Fruit fly (Drosophila melanogaster) whole organism, larva: ENCODE results near the gene CG1764.

Source experiments
- noc ChIP-seq: fragments of 200-800 bp; sonication (Bioruptor generic); optimal IDR thresholded peaks from 3 replicates; lab custom pipeline; 2019; ENCODE audit warnings: missing biosample characterization, mild to moderate bottlenecking, missing genetic modification characterization, moderate library complexity

CG1764 gene

dm6 chrX:13302315-13302614 lies at the start of gene CG1764:
Gene CG1764 (minus strand): TSS chrX:13302415.
- TF ChIP-seq noc, result no peak

- TF ChIP-seq noc, result no peak
These were observed 44.8 kb upstream of the CG1764 start for dm6 chrX:13346998-13347397.

- TF ChIP-seq noc, result no peak
These were observed 43.1 kb upstream of the CG1764 start for dm6 chrX:13345327-13345726.

- no peak for TF ChIP-seq noc
These were observed 35.9 kb upstream of the CG1764 start, which contains the start of gene CG15747 for dm6 chrX:13338113-13338512. Gene CG15747 (plus strand): TSS chrX:13338318.

dm6 chrX:13337454-13337853 lies 35.2 kb upstream of the CG1764 start, which contains the start of gene RpS15Aa:
Gene RpS15Aa (minus strand): TSS chrX:13337705.
- TF ChIP-seq noc, result peak; percentile 51

dm6 chrX:13334434-13335146 lies 32.4 kb upstream of the CG1764 start:
- TF ChIP-seq noc, result peak; percentile 52

- peak; percentile 61 for TF ChIP-seq noc
These were observed 30.6 kb upstream of the CG1764 start for dm6 chrX:13332702-13333243.

- TF ChIP-seq noc, result peak; percentile 66
These were observed 29.8 kb upstream of the CG1764 start for dm6 chrX:13331814-13332701.

dm6 chrX:13329572-13330046 lies 27.4 kb upstream of the CG1764 start, which contains the start of gene Prx2:
Gene Prx2 (plus strand): TSS chrX:13329824.
- TF ChIP-seq noc, result peak; percentile 26

dm6 chrX:13325310-13325709 lies 23.1 kb upstream of the CG1764 start:
- no peak for TF ChIP-seq noc

- TF ChIP-seq noc, result no peak
These were observed 21.3 kb upstream of the CG1764 start for dm6 chrX:13323526-13323925.

- peak; percentile 43 for TF ChIP-seq noc
These were observed 20.9 kb upstream of the CG1764 start for dm6 chrX:13323114-13323513.

- no peak for TF ChIP-seq noc
These were observed 20.2 kb upstream of the CG1764 start for dm6 chrX:13322405-13322804.

dm6 chrX:13320697-13321445 lies 18.7 kb upstream of the CG1764 start:
- TF ChIP-seq noc, result peak; percentile 76

- peak; percentile 72 for TF ChIP-seq noc
These were observed 17.2 kb upstream of the CG1764 start for dm6 chrX:13319376-13319883.

dm6 chrX:13315463-13315817 lies 13.2 kb upstream of the CG1764 start:
- TF ChIP-seq noc, result no peak
